Worm (Caenorhabditis elegans): ENCODE measurements around the gene srh-20.
"Not testable (repeated sequence)": the region's sequence is repeated elsewhere in the genome, so short reads cannot be mapped to it uniquely, and the experiment has no call there.

The srh-20 gene

ce11 chrV:4889976-4890479 lies 34.7 kb upstream of the srh-20 start, which contains the start of gene T19H12.2:
Gene T19H12.2, plus strand, starts transcription at chrV:4890429.
- no peak for TF ChIP-seq ZK546.5 (tag; optimal IDR thresholded peaks at IDR 0.05)

DNA sequence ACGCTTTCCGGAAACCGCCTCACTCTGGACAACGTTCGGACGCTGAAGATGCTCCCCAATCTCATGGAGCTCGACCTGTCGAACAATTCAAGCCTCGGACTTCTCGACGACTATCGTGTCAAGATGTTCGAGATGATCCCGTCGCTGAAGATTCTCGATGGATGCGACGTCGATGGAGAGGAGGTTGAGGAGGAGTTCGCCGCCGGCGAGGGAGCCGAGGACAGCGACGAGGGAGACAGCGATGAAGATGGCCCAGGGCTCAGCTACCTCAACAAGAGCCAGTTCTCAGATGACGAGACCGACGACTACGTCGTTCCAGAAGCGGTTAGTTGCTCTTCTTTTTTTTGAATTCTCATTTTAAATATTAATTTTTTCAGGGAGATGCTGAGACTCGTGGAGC lies 33.9 kb upstream of the srh-20 start:
- TF ChIP-seq pha-4 (tag; optimal IDR thresholded peaks at IDR 0.05): no peak
- no peak for TF ChIP-seq lin-39 (tag; optimal IDR thresholded peaks at IDR 0.05)
- no peak for TF ChIP-seq daf-12 (tag; optimal IDR thresholded peaks at IDR 0.05)
- no peak for TF ChIP-seq mdl-1 (tag; optimal IDR thresholded peaks at IDR 0.05)
- no peak for TF ChIP-seq tbx-2 (tag; optimal IDR thresholded peaks at IDR 0.05)
- TF ChIP-seq mml-1 (tag; optimal IDR thresholded peaks at IDR 0.05): no peak

- TF ChIP-seq ceh-9 (tag; optimal IDR thresholded peaks at IDR 0.05) (no peak), nhr-76 (tag; optimal IDR thresholded peaks at IDR 0.05) (no peak), nhr-237 (tag; optimal IDR thresholded peaks at IDR 0.05) (no peak), nhr-23 (tag; optimal IDR thresholded peaks at IDR 0.05) (no peak), ztf-11 (tag; optimal IDR thresholded peaks at IDR 0.05) (no peak), nhr-67 (tag; optimal IDR thresholded peaks at IDR 0.05) (no peak)
Measured at ce11 chrV:4891305-4891704, 33.4 kb upstream of the srh-20 start.

ce11 chrV:4894971-4895370 lies 29.7 kb upstream of the srh-20 start, which contains the start of gene ugt-11:
Gene ugt-11, minus strand, starts transcription at chrV:4895071.
- TF ChIP-seq pha-4 (tag; optimal IDR thresholded peaks at IDR 0.05): no peak
- no peak for TF ChIP-seq elt-3 (tag; optimal IDR thresholded peaks at IDR 0.05)
- no peak for TF ChIP-seq nhr-43 (tag; optimal IDR thresholded peaks at IDR 0.05; ENCODE audit: poor library complexity, severe bottlenecking)
- no peak for TF ChIP-seq ceh-16 (tag; optimal IDR thresholded peaks at IDR 0.05)
- TF ChIP-seq skn-1 (tag; optimal IDR thresholded peaks at IDR 0.05): no peak
- no peak for TF ChIP-seq mdl-1 (tag; optimal IDR thresholded peaks at IDR 0.05)
- no peak for TF ChIP-seq snpc-4 (tag; optimal IDR thresholded peaks at IDR 0.05)
- no peak for TF ChIP-seq nhr-11 (tag; optimal IDR thresholded peaks at IDR 0.05)
- TF ChIP-seq egl-27 (tag; optimal IDR thresholded peaks at IDR 0.05): no peak
- TF ChIP-seq lsy-12 (tag; optimal IDR thresholded peaks at IDR 0.05): no peak
- TF ChIP-seq aly-2 (tag; optimal IDR thresholded peaks at IDR 0.05): no peak
- no peak for TF ChIP-seq ceh-9 (tag; optimal IDR thresholded peaks at IDR 0.05)
- no peak for TF ChIP-seq nhr-12 (tag; optimal IDR thresholded peaks at IDR 0.05)
- TF ChIP-seq ztf-11 (tag; optimal IDR thresholded peaks at IDR 0.05): no peak
- TF ChIP-seq nhr-237 (tag; optimal IDR thresholded peaks at IDR 0.05): no peak
- no peak for TF ChIP-seq nhr-67 (tag; optimal IDR thresholded peaks at IDR 0.05)
- no peak for TF ChIP-seq nhr-28 (tag; optimal IDR thresholded peaks at IDR 0.05)

ce11 chrV:4895744-4896143 lies 29.0 kb upstream of the srh-20 start, which contains the start of gene ugt-9:
Gene ugt-9, plus strand, starts transcription at chrV:4896048.
- TF ChIP-seq egl-27 (tag; optimal IDR thresholded peaks at IDR 0.05): no peak
- TF ChIP-seq ceh-82 (tag; optimal IDR thresholded peaks at IDR 0.05): no peak
- peak; percentile 16 for TF ChIP-seq nhr-25 (tag; optimal IDR thresholded peaks at IDR 0.05)
- TF ChIP-seq ztf-4 (tag; optimal IDR thresholded peaks at IDR 0.05): no peak

DNA sequence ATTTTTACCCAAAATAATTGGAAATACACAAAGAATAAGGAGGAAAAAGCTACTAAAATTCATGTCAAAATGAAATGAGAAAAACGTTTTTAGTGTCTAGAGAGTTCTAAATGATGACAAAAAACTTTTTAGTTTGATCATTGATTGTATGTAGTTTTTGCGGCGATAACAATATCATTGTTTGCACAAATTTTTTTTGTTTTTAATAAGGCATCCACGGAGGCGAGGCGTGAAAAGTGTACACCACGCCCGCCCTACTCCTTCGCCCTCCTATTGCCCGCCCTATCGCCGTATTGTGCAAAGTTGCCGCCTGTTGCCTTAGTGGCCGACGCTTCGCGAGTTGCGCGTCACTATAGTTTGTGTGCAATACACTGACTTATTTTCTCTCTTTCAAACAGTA lies 24.7 kb upstream of the srh-20 start, which contains the start of gene ugt-10:
TSS of gene ugt-10 (minus strand) at position 101 of the 400 bp plus-strand sequence.
- TF ChIP-seq nhr-28, unc-39, nhr-76 (tag; optimal IDR thresholded peaks at IDR 0.05): not testable (repeated sequence)

DNA sequence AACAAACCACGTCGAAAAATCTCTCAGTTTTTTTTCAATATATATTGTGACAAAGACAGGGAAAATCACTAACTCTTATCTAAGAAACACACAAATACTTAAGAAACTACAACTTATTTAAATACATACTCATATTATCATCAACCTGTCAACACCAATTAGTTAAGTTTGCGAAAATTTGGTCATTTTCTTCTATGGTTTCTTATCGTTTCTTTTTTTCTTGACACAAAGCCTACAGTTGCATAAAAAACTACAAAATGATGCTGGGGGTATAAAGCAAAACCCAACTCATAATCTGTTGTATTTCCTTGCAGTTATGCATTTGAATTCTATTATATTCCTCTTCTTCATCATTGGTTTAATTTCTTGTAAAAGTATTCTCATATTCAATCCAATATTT lies 23.6 kb upstream of the srh-20 start, which contains the start of gene ugt-67:
TSS of gene ugt-67 (plus strand) at position 301 of the 400 bp plus-strand sequence.
- TF ChIP-seq elt-3 (tag; optimal IDR thresholded peaks at IDR 0.05): no peak
- no peak for TF ChIP-seq ama-1 (optimal IDR thresholded peaks at IDR 0.05)
- TF ChIP-seq sea-2 (GFP tag; optimal IDR thresholded peaks at IDR 0.05): no peak
- no peak for TF ChIP-seq nhr-23 (tag; optimal IDR thresholded peaks at IDR 0.05)
- no peak for TF ChIP-seq R02D3.7 (tag; optimal IDR thresholded peaks at IDR 0.05)
- TF ChIP-seq hmg-11 (tag; optimal IDR thresholded peaks at IDR 0.05): no peak
- no peak for TF ChIP-seq pha-4 (tag; optimal IDR thresholded peaks at IDR 0.05)
- TF ChIP-seq unc-62 (GFP tag; optimal IDR thresholded peaks at IDR 0.05): no peak
- no peak for TF ChIP-seq zag-1 (tag; optimal IDR thresholded peaks at IDR 0.05)
- TF ChIP-seq nhr-28 (tag; optimal IDR thresholded peaks at IDR 0.05): no peak
- no peak for TF ChIP-seq nhr-76 (tag; optimal IDR thresholded peaks at IDR 0.05)
- no peak for TF ChIP-seq ceh-82 (tag; optimal IDR thresholded peaks at IDR 0.05)
